Fruit fly (Drosophila melanogaster) whole organism, pupa: ENCODE measurements around the gene CG4842.

Source experiments
- CG17806 ChIP-seq: fragments of 200-800 bp; sonication (Bioruptor generic); optimal IDR thresholded peaks from 2 replicates; lab custom pipeline; 2018; ENCODE audit warnings: missing biosample characterization, mild to moderate bottlenecking, missing genetic modification characterization, moderate library complexity
- Ets98B ChIP-seq: fragments of 200-800 bp; sonication (Bioruptor generic); IDR thresholded peaks from 2 replicates; pipeline ENCODE4 v1.3.6; 2022; ENCODE audit warnings: missing biosample characterization, missing genetic modification characterization
- Pif1B ChIP-seq: fragments of 200-800 bp; sonication (Bioruptor generic); optimal IDR thresholded peaks from 3 replicates; lab custom pipeline; 2016; ENCODE audit warnings: missing biosample characterization, missing genetic modification characterization

DNA sequence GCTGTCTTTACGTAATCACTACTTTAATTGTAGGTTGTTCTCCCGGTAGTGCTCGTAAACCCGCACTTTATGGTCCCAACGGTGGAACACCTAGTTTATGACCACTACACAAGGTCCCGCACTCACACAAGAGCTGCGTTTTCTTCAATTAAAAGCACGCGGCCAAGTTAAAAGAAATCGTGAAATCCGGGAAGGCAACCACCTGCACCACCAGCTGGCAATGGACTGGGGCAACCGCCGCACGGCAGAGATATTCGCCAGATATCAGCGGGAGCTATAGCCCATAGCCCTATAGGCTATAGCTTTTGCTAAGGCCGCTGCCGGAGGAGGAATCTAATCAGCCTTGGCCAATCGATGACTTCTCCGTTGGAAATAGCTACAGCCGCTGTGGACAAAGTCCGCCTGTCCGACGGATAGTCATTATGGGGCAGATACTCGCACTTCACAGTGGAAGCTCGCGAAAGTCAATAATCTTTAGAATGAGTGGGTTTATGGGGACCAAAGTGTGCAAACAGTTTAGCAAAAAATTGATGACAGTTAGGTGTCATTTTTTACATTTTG lies 16.0 kb downstream of the CG4842 start:
- TF ChIP-seq Ets98B (GFP tag; lab: Robert Waterston, UW): 0 out of 2 replicates have a peak, but pooled peaks have one; percentile 32
- TF ChIP-seq Pif1B: no peak
- no peak for TF ChIP-seq CG17806
